Fruit fly (Drosophila melanogaster): ENCODE data around the gene Prp4k.

Gene Prp4k

DNA sequence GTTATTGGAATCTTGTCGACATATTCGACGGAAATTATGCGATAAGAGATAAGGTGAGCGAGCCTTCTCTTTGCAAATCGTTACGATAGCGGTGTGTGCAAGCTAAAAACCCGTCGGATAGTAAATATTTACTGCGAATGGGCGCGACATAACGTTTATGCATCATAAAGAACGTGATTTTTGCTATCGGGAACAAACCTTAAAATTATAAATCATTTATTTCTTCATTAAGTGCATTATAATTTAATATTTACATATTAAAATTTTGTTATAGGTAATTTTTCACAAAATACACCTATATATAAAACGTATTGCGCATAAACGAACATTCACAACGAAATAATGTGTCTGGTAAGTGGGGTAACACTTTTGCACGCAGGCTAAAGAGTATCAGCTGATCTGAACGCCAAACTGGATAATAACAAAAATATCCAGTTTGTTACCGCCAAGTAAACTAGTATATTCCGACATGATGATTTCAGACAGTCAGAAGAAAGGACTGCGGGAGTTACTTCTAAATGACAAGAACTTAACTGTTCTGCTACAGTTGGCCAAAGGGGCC lies 5.5 kb downstream of the Prp4k start, which contains the start of the genes Gk1 and CG13876 (continued):
- TF ChIP-seq croc (GFP tag; conservative IDR thresholded peaks at IDR 0.05): peak; percentile 80
- peak; percentile 57; the same call in 2 of the 4 replicates for TF ChIP-seq Gug (GFP tag; IDR thresholded peaks at IDR 0.05)
- peak; percentile 37 for TF ChIP-seq BEAF-32 (GFP tag; optimal IDR thresholded peaks at IDR 0.05)
- peak; percentile 90 for TF ChIP-seq Chrac-16 (GFP tag; optimal IDR thresholded peaks at IDR 0.05)
- TF ChIP-seq jing (GFP tag; optimal IDR thresholded peaks at IDR 0.05): no peak
- peak; percentile 76 for TF ChIP-seq ac (GFP tag; optimal IDR thresholded peaks at IDR 0.05)
- peak; percentile 91 for TF ChIP-seq CG2120 (GFP tag; optimal IDR thresholded peaks at IDR 0.05)
- no peak for TF ChIP-seq nerfin-2 (GFP tag; IDR thresholded peaks at IDR 0.05; ENCODE audit: partially characterized antibody)
- peak; percentile 94 for TF ChIP-seq CG1233 (GFP tag; optimal IDR thresholded peaks at IDR 0.05)
- TF ChIP-seq inv (GFP tag; IDR thresholded peaks at IDR 0.05; ENCODE audit: partially characterized antibody): no peak
- TF ChIP-seq yki (optimal IDR thresholded peaks at IDR 0.05): no peak
- peak; percentile 96 for TF ChIP-seq CG17328 (GFP tag; IDR thresholded peaks at IDR 0.05)
- TF ChIP-seq CG11093 (GFP tag; IDR thresholded peaks at IDR 0.05): peak; percentile 76
- peak; percentile 96 for TF ChIP-seq dmrt99B (tag; optimal IDR thresholded peaks at IDR 0.05)
- TF ChIP-seq CG6272 (GFP tag; IDR thresholded peaks at IDR 0.05): peak; percentile 67
- peak; percentile 96 for TF ChIP-seq CG10543 (GFP tag; optimal IDR thresholded peaks at IDR 0.05)
- no peak for TF ChIP-seq Antp (GFP tag; optimal IDR thresholded peaks at IDR 0.05)
- TF ChIP-seq Oaz (GFP tag; IDR thresholded peaks at IDR 0.05): peak; percentile 91
- TF ChIP-seq CG6791 (GFP tag; IDR thresholded peaks at IDR 0.05; ENCODE audit: partially characterized antibody): no peak
- peak; percentile 95 for TF ChIP-seq CG14050 (GFP tag; IDR thresholded peaks at IDR 0.05)
- TF ChIP-seq CG17912 (GFP tag; optimal IDR thresholded peaks at IDR 0.05): peak; percentile 86
- peak; percentile 75 for TF ChIP-seq CG2116 (GFP tag; optimal IDR thresholded peaks at IDR 0.05)
- TF ChIP-seq CG11247 (GFP tag; IDR thresholded peaks at IDR 0.05): peak; percentile 91
- peak; percentile 95 for TF ChIP-seq CG7556 (GFP tag; optimal IDR thresholded peaks at IDR 0.05)
- TF ChIP-seq gce (GFP tag; IDR thresholded peaks at IDR 0.05): peak; percentile 90
- peak; percentile 81 for TF ChIP-seq CG9215 (GFP tag; IDR thresholded peaks at IDR 0.05)
- peak; percentile 97 for TF ChIP-seq zen (tag; optimal IDR thresholded peaks at IDR 0.05)
- TF ChIP-seq Ets97D (GFP tag; optimal IDR thresholded peaks at IDR 0.05): peak; percentile 25
- TF ChIP-seq Opbp (GFP tag; IDR thresholded peaks at IDR 0.05; ENCODE audit: partially characterized antibody): no peak
- no peak for TF ChIP-seq Atf3 (GFP tag; optimal IDR thresholded peaks at IDR 0.05)
- peak; percentile 85 for TF ChIP-seq esg (GFP tag; conservative IDR thresholded peaks at IDR 0.05)
- TF ChIP-seq Dad (GFP tag; optimal IDR thresholded peaks at IDR 0.05): peak; percentile 7
- TF ChIP-seq CG13296 (GFP tag; optimal IDR thresholded peaks at IDR 0.05): peak; percentile 97
- TF ChIP-seq Trl (optimal IDR thresholded peaks at IDR 0.05): peak in 1 of 2 experiments; percentile 9
- peak; percentile 5 for TF ChIP-seq Trl (GFP tag; optimal IDR thresholded peaks at IDR 0.05)
- TF ChIP-seq CG4282 (GFP tag; optimal IDR thresholded peaks at IDR 0.05): no peak
- TF ChIP-seq slbo (GFP tag; IDR thresholded peaks at IDR 0.05): peak; percentile 95
- TF ChIP-seq CG8359 (GFP tag; optimal IDR thresholded peaks at IDR 0.05; ENCODE audit: borderline replicate concordance): peak; percentile 82
- TF ChIP-seq CG3838 (GFP tag; optimal IDR thresholded peaks at IDR 0.05): peak; percentile 68
- TF ChIP-seq Meics (GFP tag; optimal IDR thresholded peaks at IDR 0.05): peak; percentile 97
- no peak for TF ChIP-seq Dip2 (GFP tag; IDR thresholded peaks at IDR 0.05)
- TF ChIP-seq oc (tag; optimal IDR thresholded peaks at IDR 0.05): peak; percentile 95
- TF ChIP-seq CG1832 (GFP tag; optimal IDR thresholded peaks at IDR 0.05): no peak
- TF ChIP-seq CG13287 (GFP tag; IDR thresholded peaks at IDR 0.05; ENCODE audit: partially characterized antibody): peak; percentile 34; the same call in 1 of the 2 replicates
- no peak for TF ChIP-seq ab (GFP tag; optimal IDR thresholded peaks at IDR 0.05)
- no peak for TF ChIP-seq CG34224 (GFP tag; IDR thresholded peaks at IDR 0.05; ENCODE audit: partially characterized antibody)
- TF ChIP-seq CG4820 (GFP tag; optimal IDR thresholded peaks at IDR 0.05): peak; percentile 100
- peak; percentile 93 for TF ChIP-seq Blimp-1 (GFP tag; optimal IDR thresholded peaks at IDR 0.05)
- TF ChIP-seq HmgZ (tag; optimal IDR thresholded peaks at IDR 0.05): peak; percentile 98
- TF ChIP-seq CkIIα-i1 (GFP tag; IDR thresholded peaks at IDR 0.05): peak; percentile 41; the same call in 1 of the 2 replicates

Measured in whole organism, embryonic.